Worm (Caenorhabditis elegans): ENCODE results near the gene tmed-1.

tmed-1 gene

DNA sequence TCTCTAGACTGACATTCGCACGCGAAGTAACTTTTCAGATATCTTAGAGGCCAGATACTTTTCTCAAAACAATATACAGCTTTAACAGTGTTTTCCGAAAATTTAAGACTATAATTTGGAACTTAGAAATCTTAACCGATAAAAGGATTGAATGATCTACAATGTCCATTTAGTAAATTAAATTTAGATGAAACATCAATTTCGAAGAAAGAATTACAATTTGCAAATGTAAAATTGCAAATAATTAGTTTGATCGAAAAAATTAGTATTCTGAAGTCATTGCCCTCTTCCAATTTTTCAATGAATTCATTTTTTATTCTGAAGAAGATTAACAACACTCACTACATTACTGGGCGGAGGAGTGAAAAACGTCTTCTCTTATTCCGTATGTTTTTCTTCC is 9.4 kb downstream of the tmed-1 start, which contains the start of gene bath-37:
Gene bath-37, plus strand, starts transcription at position 301 of the 400 bp plus-strand sequence.
- TF ChIP-seq elt-2 (tag; optimal IDR thresholded peaks at IDR 0.05) = no peak
- TF ChIP-seq unc-55 (GFP tag; optimal IDR thresholded peaks at IDR 0.05) = no peak

DNA sequence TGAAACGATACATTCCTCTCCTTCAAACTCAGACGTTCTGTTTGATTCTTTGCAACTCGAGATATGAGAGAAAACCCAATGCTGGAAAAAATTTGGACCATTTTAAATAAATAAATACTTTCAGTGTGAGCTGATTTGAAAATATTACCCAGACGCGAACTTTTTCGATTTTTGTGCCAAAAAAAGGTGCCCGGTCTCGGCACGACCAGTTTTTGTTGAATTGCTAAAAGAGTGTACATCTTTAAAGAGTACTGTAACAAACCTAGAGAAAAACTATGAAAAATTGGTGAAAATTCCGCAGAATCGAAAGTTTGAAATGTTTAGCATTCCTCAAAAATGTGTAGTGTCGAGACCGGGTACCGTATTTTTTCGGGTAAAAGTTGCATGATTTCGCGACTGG is 16.7 kb downstream of the tmed-1 start, which contains the start of gene K08E4.8:
Gene K08E4.8, minus strand, starts transcription at position 101 of the 400 bp plus-strand sequence.
- TF ChIP-seq ceh-31 (tag; optimal IDR thresholded peaks at IDR 0.05) = no peak
- TF ChIP-seq ttx-3 (tag; optimal IDR thresholded peaks at IDR 0.05) = no peak
- no peak for TF ChIP-seq elt-4 (tag; optimal IDR thresholded peaks at IDR 0.05)
- no peak for TF ChIP-seq nfya-1 (tag; optimal IDR thresholded peaks at IDR 0.05)
- no peak for TF ChIP-seq ceh-22 (tag; optimal IDR thresholded peaks at IDR 0.05)
- TF ChIP-seq ama-1 (optimal IDR thresholded peaks at IDR 0.05) = no peak
- no peak for TF ChIP-seq ceh-30 (tag; optimal IDR thresholded peaks at IDR 0.05)
- no peak for TF ChIP-seq ceh-24 (tag; optimal IDR thresholded peaks at IDR 0.05)
- no peak for TF ChIP-seq ceh-6 (GFP tag; optimal IDR thresholded peaks at IDR 0.05)
- no peak for TF ChIP-seq ceh-48 (tag; optimal IDR thresholded peaks at IDR 0.05)
- TF ChIP-seq npax-4 (tag; optimal IDR thresholded peaks at IDR 0.05) = no peak
- TF ChIP-seq pax-1 (tag; optimal IDR thresholded peaks at IDR 0.05) = no peak

DNA sequence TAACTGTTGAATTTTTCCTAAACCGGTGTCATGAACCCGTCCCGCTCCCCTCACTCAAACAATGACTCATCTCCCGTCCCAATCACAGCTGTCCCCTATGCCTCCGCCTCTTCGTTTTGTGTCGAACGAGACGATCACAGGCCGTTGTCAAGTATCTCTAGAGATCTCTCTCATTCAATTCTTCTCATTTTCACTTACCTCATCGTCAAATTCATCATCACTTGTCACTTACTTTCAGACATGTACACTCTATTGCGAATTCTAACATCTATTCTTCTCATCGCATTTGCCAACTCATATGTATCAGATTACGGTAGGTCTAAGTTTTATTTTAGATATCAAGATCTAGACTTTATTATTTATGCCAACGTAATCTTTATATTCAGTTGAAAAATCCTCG is 20.5 kb downstream of the tmed-1 start, which contains the start of gene K08E4.3:
Gene K08E4.3, plus strand, starts transcription at position 235 of the 400 bp plus-strand sequence.
- TF ChIP-seq hlh-6 (tag; optimal IDR thresholded peaks at IDR 0.05) (no peak), sox-2 (GFP tag; IDR thresholded peaks at IDR 0.05) (no peak), zip-5 (tag; optimal IDR thresholded peaks at IDR 0.05) (no peak), ceh-14 (tag; optimal IDR thresholded peaks at IDR 0.05) (no peak), unc-55 (GFP tag; optimal IDR thresholded peaks at IDR 0.05) (peak; percentile 57)

DNA sequence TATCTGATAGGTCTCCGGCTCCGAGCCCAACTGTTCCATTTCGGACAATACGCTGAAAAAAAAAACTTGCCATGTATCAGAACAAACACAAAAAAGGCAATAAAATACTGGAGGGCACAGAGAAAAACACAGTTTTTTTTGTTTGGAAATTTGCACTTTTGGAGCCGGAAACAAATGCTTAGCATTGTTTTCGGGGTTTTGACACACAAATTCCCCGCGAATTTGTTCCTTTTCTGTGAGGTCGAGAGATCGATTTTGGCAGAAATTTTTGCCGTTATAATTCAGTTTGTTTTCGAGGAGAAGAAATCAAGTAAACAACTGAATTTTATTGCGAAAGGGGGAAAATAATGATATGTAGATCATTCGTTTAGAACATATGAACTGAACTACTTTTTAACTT is 21.4 kb downstream of the tmed-1 start, which contains the start of gene K08E4.2:
Gene K08E4.2, minus strand, starts transcription at position 54 of the 400 bp plus-strand sequence.
- TF ChIP-seq ceh-14 (tag; optimal IDR thresholded peaks at IDR 0.05) (no peak), Y22D7AL.16 (tag; optimal IDR thresholded peaks at IDR 0.05) (no peak)

DNA sequence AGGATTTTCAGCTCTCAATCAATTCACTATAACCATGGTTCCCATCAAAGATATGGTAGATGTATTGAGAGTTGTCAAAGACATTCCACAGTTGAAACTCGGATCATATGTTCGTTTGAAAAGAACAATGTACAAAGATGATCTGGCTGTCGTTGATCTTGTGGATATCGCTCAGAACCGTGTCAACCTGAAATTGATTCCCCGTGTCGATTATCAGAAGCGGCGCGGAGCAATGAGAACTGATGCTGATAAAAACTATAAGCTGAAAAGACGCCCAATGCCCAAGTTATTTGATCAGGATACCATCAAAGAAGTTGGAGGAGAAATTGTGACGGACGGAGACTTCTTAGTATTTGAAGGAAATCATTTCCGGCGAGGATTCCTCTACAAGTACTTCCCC is 25.5 kb downstream of the tmed-1 start:
- TF ChIP-seq fkh-6 (tag; optimal IDR thresholded peaks at IDR 0.05) = no peak
- no peak for TF ChIP-seq syd-9 (tag; optimal IDR thresholded peaks at IDR 0.05)
- TF ChIP-seq ceh-45 (GFP tag; IDR thresholded peaks at IDR 0.05) = no peak
- TF ChIP-seq sdc-2 (tag; optimal IDR thresholded peaks at IDR 0.05) = no peak
- TF ChIP-seq ceh-48 (tag; optimal IDR thresholded peaks at IDR 0.05) = no peak
- no peak for TF ChIP-seq tbx-7 (tag; optimal IDR thresholded peaks at IDR 0.05)
- no peak for TF ChIP-seq ceh-9 (tag; optimal IDR thresholded peaks at IDR 0.05)
- no peak for TF ChIP-seq fkh-10 (GFP tag; optimal IDR thresholded peaks at IDR 0.05)
- TF ChIP-seq elt-2 (tag; optimal IDR thresholded peaks at IDR 0.05) = no peak
- no peak for TF ChIP-seq npax-4 (tag; optimal IDR thresholded peaks at IDR 0.05)
- TF ChIP-seq dmd-4 (tag; optimal IDR thresholded peaks at IDR 0.05; ENCODE audit: borderline replicate concordance) = no peak
- no peak for TF ChIP-seq ceh-14 (tag; optimal IDR thresholded peaks at IDR 0.05)
- no peak for TF ChIP-seq pat-9 (tag; optimal IDR thresholded peaks at IDR 0.05)
- no peak for TF ChIP-seq ceh-31 (tag; optimal IDR thresholded peaks at IDR 0.05)
- no peak for TF ChIP-seq C08G9.2 (tag; optimal IDR thresholded peaks at IDR 0.05)
- no peak for TF ChIP-seq sox-2 (GFP tag; IDR thresholded peaks at IDR 0.05)

DNA sequence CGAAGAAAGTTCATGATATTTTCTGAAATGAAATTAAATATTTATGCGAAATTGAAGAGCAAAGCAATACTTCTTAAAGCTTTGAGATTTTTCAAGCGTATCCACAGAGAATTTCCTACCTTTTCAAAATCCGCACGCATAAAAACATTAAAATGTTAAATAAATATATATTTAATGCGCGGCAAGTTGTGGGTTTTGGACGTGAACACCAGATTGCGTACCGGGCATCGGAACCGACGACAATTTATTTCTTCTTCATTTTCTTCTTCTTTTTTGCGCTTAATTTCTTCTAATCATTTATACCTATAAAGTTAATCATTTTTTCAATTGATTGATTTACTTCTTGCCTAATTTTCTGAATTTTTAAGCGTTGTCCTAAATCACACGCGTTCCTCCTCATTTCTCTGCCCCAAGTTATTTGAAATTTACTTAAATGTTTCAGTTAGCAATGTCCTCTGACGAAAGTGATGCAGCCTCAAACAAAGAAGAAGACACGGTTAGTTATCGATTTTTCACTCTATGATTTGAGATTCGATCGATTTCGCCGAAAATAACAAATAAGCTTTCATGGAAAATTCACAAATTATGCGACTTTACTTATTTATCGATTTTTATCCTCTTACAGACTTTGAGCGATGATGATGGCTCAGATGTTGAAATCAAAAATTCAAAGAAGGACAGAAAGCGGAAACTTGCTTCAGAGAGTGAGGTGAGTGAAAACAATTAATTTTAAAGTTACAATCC is 26.7 kb downstream of the tmed-1 start, which contains the start of the genes bre-5 and spt-5:
Gene bre-5, minus strand, starts transcription at position 167 of the 744 bp plus-strand sequence.
Gene spt-5, plus strand, starts transcription at position 443 of the 744 bp plus-strand sequence.
- no peak for TF ChIP-seq syd-9 (tag; optimal IDR thresholded peaks at IDR 0.05)

Measured in whole organism, late embryonic.